Worm (Caenorhabditis elegans) whole organism, young adult: Measurements from ENCODE around the gene K03A11.4.

Source experiments
- ama-1 ChIP-seq, 3 experiments: fragments of 150-350 bp in 1 of 3; sonication (generic microtip) in 2 of 3; optimal IDR thresholded peaks; 2 replicates each; lab custom pipeline; 2014 to 2018; ENCODE audit warnings: missing biosample characterization in 2 of 3, missing genetic modification characterization in 2 of 3, missing genetic modification reagents in 2 of 3
- hlh-12 ChIP-seq: sonication (generic microtip); optimal IDR thresholded peaks from 2 replicates; lab custom pipeline; 2016; ENCODE audit warnings: missing genetic modification characterization, missing compliant biosample characterization
- hsf-1 ChIP-seq: fragments of 200-800 bp; sonication (Bioruptor generic); IDR thresholded peaks from 2 replicates; pipeline ENCODE4 v1.3.6; 2022; ENCODE audit warnings: missing genetic modification reagents, missing genetic modification characterization, missing compliant biosample characterization
- madf-8 ChIP-seq: fragments of 200-800 bp; sonication (Bioruptor generic); conservative IDR thresholded peaks from 2 replicates; pipeline ENCODE4 v1.3.6; 2022; ENCODE audit warnings: missing genetic modification reagents, missing genetic modification characterization, missing compliant biosample characterization
- nhr-90 ChIP-seq: sonication (generic microtip); optimal IDR thresholded peaks from 2 replicates; lab custom pipeline; 2016; ENCODE audit warnings: missing genotype, mild to moderate bottlenecking, missing genetic modification characterization, missing compliant biosample characterization
- tbx-9 ChIP-seq: sonication (generic microtip); optimal IDR thresholded peaks from 2 replicates; lab custom pipeline; 2016; ENCODE audit warnings: borderline replicate concordance, missing genetic modification characterization, inconsistent platforms, missing compliant biosample characterization

DNA sequence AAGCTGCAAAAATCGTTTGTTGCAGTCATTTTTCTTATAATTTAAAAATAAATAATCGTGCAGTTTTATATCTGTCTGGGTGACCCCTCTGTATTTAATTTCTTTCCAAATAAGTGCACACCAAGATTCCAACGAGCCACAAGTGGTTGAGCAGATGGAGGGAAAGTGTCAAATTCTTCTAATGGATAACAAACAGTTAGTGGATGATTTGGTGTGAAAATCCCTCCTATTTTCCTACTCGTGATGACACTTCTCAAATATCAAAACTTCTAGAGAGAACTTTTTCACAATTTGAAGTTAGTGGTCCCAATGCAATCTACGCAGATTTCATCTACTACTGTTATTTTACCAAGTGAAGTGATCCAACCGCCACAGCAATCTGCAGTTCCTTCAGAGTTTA is 3.6 kb upstream of the K03A11.4 start, which contains the start of gene ceh-28:
- TF ChIP-seq ama-1 (optimal IDR thresholded peaks at IDR 0.05; lab: Kevin White, UChicago) (no peak), ama-1 (GFP tag; optimal IDR thresholded peaks at IDR 0.05; lab: Kevin White, UChicago) (no peak), hlh-12 (tag; lab: Kevin White, UChicago) (no peak), madf-8 (GFP tag; lab: Robert Waterston, UW) (no peak), hsf-1 (GFP tag; lab: Robert Waterston, UW) (no peak), tbx-9 (tag; lab: Kevin White, UChicago) (no peak), nhr-90 (tag; lab: Kevin White, UChicago) (no peak)
